Fruit fly (Drosophila melanogaster) whole organism, wandering third instar larva: Measurements from ENCODE around the gene CG31244.
A peak's percentile ranks its signal among the peaks of the same experiment; 100 is the strongest.

Experiments used
- Abd-B ChIP-seq: fragments of >200 bp; optimal IDR thresholded peaks from 2 replicates; lab custom pipeline; 2017; ENCODE audit warnings: missing biosample characterization, missing genetic modification characterization
- CG32264 ChIP-seq: fragments of 200-800 bp; sonication (Bioruptor generic); optimal IDR thresholded peaks from 2 replicates; lab custom pipeline; 2016; ENCODE audit warnings: missing biosample characterization, missing genetic modification characterization
- CG9705 ChIP-seq: fragments of 200-800 bp; sonication (Bioruptor generic); optimal IDR thresholded peaks from 2 replicates; lab custom pipeline; 2018; ENCODE audit warnings: missing biosample characterization, mild to moderate bottlenecking, missing genetic modification characterization
- CrebA ChIP-seq: fragments of 200-800 bp; sonication (Bioruptor generic); optimal IDR thresholded peaks from 2 replicates; lab custom pipeline; 2016; ENCODE audit warnings: missing biosample characterization, mild to moderate bottlenecking, missing genetic modification characterization, borderline replicate concordance
- Dfd ChIP-seq: fragments of >200 bp; optimal IDR thresholded peaks from 2 replicates; lab custom pipeline; 2017; ENCODE audit warnings: missing biosample characterization, missing genetic modification characterization
- Dif ChIP-seq: fragments of 200-275, 200-300 bp; sonication (Bioruptor generic); optimal IDR thresholded peaks from 2 replicates; lab custom pipeline; 2018; ENCODE audit warnings: missing biosample characterization, missing genetic modification characterization; ENCODE audit not compliant: partially characterized antibody
- GATAd ChIP-seq: sonication (Bioruptor generic); optimal IDR thresholded peaks from 2 replicates; lab custom pipeline; 2016; ENCODE audit warnings: missing biosample characterization, missing genetic modification characterization
- HLH106 ChIP-seq: fragments of 200-800 bp; optimal IDR thresholded peaks from 3 replicates; lab custom pipeline; 2019; ENCODE audit warnings: missing biosample characterization, mild to moderate bottlenecking, missing genetic modification characterization, moderate library complexity
- Hnf4 ChIP-seq: fragments of 200-800 bp; sonication (Bioruptor generic); optimal IDR thresholded peaks from 2 replicates; lab custom pipeline; 2016; ENCODE audit warnings: missing biosample characterization, mild to moderate bottlenecking, missing genetic modification characterization
- Hr78 ChIP-seq: fragments of >200 bp; optimal IDR thresholded peaks from 2 replicates; lab custom pipeline; 2017; ENCODE audit warnings: missing biosample characterization, missing genetic modification characterization
- Hr83 ChIP-seq: fragments of 200-300 bp; sonication (Bioruptor generic); optimal IDR thresholded peaks from 2 replicates; lab custom pipeline; 2016; ENCODE audit warnings: missing biosample characterization, mild to moderate bottlenecking, missing genetic modification characterization, moderate library complexity; ENCODE audit not compliant: poor library complexity, severe bottlenecking
- Jra ChIP-seq: sonication (Bioruptor generic); optimal IDR thresholded peaks from 2 replicates; lab custom pipeline; 2016; ENCODE audit warnings: missing biosample characterization, missing genetic modification characterization
- Mio ChIP-seq: sonication (Bioruptor generic); optimal IDR thresholded peaks from 2 replicates; lab custom pipeline; 2016; ENCODE audit warnings: missing biosample characterization, missing genetic modification characterization
- Myc ChIP-seq: fragments of >200 bp; optimal IDR thresholded peaks from 2 replicates; lab custom pipeline; 2017
- N ChIP-seq: fragments of >200 bp; optimal IDR thresholded peaks from 2 replicates; lab custom pipeline; 2018; ENCODE audit warnings: missing biosample characterization, missing external identifiers, missing genetic modification characterization
- OdsH ChIP-seq: fragments of 200-800 bp; sonication (Bioruptor generic); optimal IDR thresholded peaks from 2 replicates; lab custom pipeline; 2016; ENCODE audit warnings: missing biosample characterization, mild to moderate bottlenecking, missing genetic modification characterization
- Rel ChIP-seq, 2 experiments: fragments of 200-800 bp; sonication (Bioruptor generic) in 1 of 2; optimal IDR thresholded peaks; 2 replicates in 1 of 2; 3 replicates in 1 of 2; lab custom pipeline; 2016 to 2019; ENCODE audit warnings: mild to moderate bottlenecking in 2 of 2, missing biosample characterization in 2 of 2, missing genetic modification characterization in 2 of 2, moderate library complexity in 1 of 2
- Sp1 ChIP-seq: fragments of 200-800 bp; sonication (Bioruptor generic); optimal IDR thresholded peaks from 3 replicates; lab custom pipeline; 2019; ENCODE audit warnings: missing biosample characterization, mild to moderate bottlenecking, missing genetic modification characterization, moderate library complexity
- Vsx2 ChIP-seq: fragments of 200-300, 225-300 bp; sonication (Bioruptor generic); optimal IDR thresholded peaks from 2 replicates; lab custom pipeline; 2018; ENCODE audit warnings: missing biosample characterization, missing genetic modification characterization; ENCODE audit not compliant: partially characterized antibody
- br ChIP-seq: fragments of 200-800 bp; sonication (Bioruptor generic); optimal IDR thresholded peaks from 2 replicates; lab custom pipeline; 2016; ENCODE audit warnings: missing biosample characterization, missing genetic modification characterization
- brk ChIP-seq: fragments of 200-800 bp; sonication (Bioruptor generic); optimal IDR thresholded peaks from 2 replicates; lab custom pipeline; 2016; ENCODE audit warnings: missing biosample characterization, mild to moderate bottlenecking, missing genetic modification characterization
- dmrt93B ChIP-seq: fragments of 200-800 bp; sonication (Bioruptor generic); optimal IDR thresholded peaks from 2 replicates; lab custom pipeline; 2018; ENCODE audit warnings: missing biosample characterization, mild to moderate bottlenecking, missing genetic modification characterization
- dsf ChIP-seq: sonication (Bioruptor generic); optimal IDR thresholded peaks from 2 replicates; lab custom pipeline; 2016; ENCODE audit warnings: missing biosample characterization, missing genetic modification characterization, borderline replicate concordance
- ey ChIP-seq: fragments of 200-800 bp; sonication (Bioruptor generic); optimal IDR thresholded peaks from 2 replicates; lab custom pipeline; 2016; ENCODE audit warnings: missing biosample characterization, missing genetic modification characterization
- foxo ChIP-seq, 2 experiments: fragments of 200-800 bp; sonication (Bioruptor generic); optimal IDR thresholded peaks; 2 replicates in 1 of 2; 3 replicates in 1 of 2; lab custom pipeline; 2016 to 2017; ENCODE audit warnings: missing biosample characterization in 2 of 2, missing genetic modification characterization in 2 of 2
- fru ChIP-seq: fragments of 200-800 bp; sonication (Bioruptor generic); optimal IDR thresholded peaks from 3 replicates; lab custom pipeline; 2016; ENCODE audit warnings: missing biosample characterization, mild to moderate bottlenecking, missing genetic modification characterization
- h ChIP-seq: fragments of 200-800 bp; sonication (Bioruptor generic); optimal IDR thresholded peaks from 3 replicates; lab custom pipeline; 2016; ENCODE audit warnings: missing biosample characterization, mild to moderate bottlenecking, missing genetic modification characterization
- jim ChIP-seq: fragments of 175-275, 200-325 bp; sonication (Bioruptor generic); optimal IDR thresholded peaks from 2 replicates; lab custom pipeline; 2016; ENCODE audit warnings: missing biosample characterization, mild to moderate bottlenecking, missing genetic modification characterization
- lola ChIP-seq: fragments of >200 bp; optimal IDR thresholded peaks from 2 replicates; lab custom pipeline; 2017; ENCODE audit warnings: missing biosample characterization, missing genetic modification characterization
- psq ChIP-seq: fragments of 200-800 bp; sonication (Bioruptor generic); optimal IDR thresholded peaks from 3 replicates; lab custom pipeline; 2017; ENCODE audit warnings: missing biosample characterization, mild to moderate bottlenecking, missing genetic modification characterization, moderate library complexity
- rgr ChIP-seq: fragments of 200-800 bp; sonication (Bioruptor generic); optimal IDR thresholded peaks from 3 replicates; lab custom pipeline; 2016; ENCODE audit warnings: missing biosample characterization, mild to moderate bottlenecking, missing genetic modification characterization
- sage ChIP-seq: fragments of 200-800 bp; sonication (Bioruptor generic); optimal IDR thresholded peaks from 2 replicates; lab custom pipeline; 2016; ENCODE audit warnings: missing biosample characterization, mild to moderate bottlenecking, missing genetic modification characterization
- sv ChIP-seq: fragments of 200-800 bp; sonication (Bioruptor generic); optimal IDR thresholded peaks from 3 replicates; lab custom pipeline; 2016; ENCODE audit warnings: missing biosample characterization, missing genetic modification characterization
- tai ChIP-seq: sonication (Bioruptor generic); optimal IDR thresholded peaks from 2 replicates; lab custom pipeline; 2016; ENCODE audit warnings: missing biosample characterization, missing genetic modification characterization
- usp ChIP-seq: fragments of >200 bp; optimal IDR thresholded peaks from 2 replicates; lab custom pipeline; 2017; ENCODE audit warnings: missing biosample characterization, missing genetic modification characterization
- woc ChIP-seq: sonication (Bioruptor generic); optimal IDR thresholded peaks from 2 replicates; lab custom pipeline; 2016; ENCODE audit warnings: missing biosample characterization, mild to moderate bottlenecking, missing genetic modification characterization

CG31244 gene

DNA sequence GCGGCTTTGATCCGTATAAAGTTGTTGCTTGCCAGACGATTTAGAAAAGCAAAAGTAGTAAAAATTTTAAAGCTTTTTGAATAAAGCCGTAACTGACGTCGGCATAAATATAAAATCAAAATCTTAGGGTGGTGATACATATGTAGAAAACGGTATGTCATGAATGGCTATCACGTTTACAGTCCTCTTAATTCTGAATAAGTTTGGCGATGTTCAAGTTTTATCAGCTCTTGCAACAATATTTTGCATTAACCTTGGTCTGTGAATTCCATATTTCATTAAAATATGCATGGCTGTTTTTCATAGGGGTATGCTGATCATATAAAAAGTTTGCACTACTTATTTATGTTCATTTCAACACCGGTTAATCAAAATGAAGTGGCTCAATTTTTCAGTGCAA, 10.2 kb upstream of the CG31244 start, which contains the start of gene CG11626:
CG11626 (plus strand) TSS at position 301 of the 400 bp plus-strand sequence.
- TF ChIP-seq HLH106 (tag; lab: Kevin White, UChicago) (no peak), Sp1 (no peak), Mio (GFP tag; lab: Kevin White, UChicago) (no peak), jim (GFP tag; lab: Kevin White, UChicago) (no peak), ey (GFP tag; lab: Kevin White, UChicago) (no peak), GATAd (GFP tag; lab: Kevin White, UChicago) (no peak), Hr78 (GFP tag; lab: Kevin White, UChicago) (no peak)
- TF ChIP-seq, all 38 proteins: peak for 0

DNA sequence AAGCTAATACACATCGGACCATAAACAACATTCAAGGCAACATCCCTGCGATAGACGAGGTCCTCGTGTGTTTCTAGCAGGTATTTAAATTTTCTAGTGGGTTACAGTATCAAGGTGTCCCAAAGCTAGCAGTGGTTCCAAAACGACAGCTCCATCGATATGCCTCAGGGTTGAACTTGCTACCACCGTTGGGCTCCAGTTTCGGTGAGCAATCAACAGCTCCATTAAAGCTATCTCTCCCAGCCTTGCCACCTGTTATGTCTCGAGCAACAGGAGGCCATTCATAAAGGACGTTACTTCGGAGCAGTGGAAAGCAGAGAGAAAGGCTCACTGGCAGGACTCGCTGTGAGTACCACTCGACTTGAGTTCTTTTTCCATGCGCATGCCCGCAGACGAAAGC, 8.5 kb upstream of the CG31244 start:
- no peak for TF ChIP-seq CrebA (GFP tag; lab: Kevin White, UChicago)
- no peak for TF ChIP-seq Sp1
- TF ChIP-seq Jra = no peak
- no peak for TF ChIP-seq Abd-B (GFP tag; lab: Kevin White, UChicago)
- no peak for TF ChIP-seq fru (GFP tag; lab: Kevin White, UChicago)

DNA sequence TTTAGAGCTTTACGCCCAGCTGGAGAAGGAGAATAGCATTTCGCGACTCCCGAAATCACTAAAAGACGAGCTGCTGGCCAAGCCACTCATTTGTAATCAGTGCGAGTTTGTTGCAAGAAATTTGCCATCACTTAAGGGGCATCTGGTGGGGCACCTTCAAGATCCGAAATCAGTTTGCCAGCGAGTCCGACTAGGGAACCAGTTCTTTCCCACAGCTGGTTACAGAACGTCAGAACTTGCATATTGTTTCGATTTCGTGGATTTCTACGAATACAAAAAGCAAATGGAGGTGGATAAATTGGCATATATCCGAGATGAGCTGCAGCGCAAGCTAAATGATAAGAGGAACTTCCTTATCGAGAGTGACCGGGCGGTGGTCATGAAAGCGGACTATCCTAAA, 5.9 kb upstream of the CG31244 start:
- TF ChIP-seq tai (GFP tag; lab: Kevin White, UChicago) (no peak), CG9705 (GFP tag; lab: Kevin White, UChicago) (no peak), N (no peak)

DNA sequence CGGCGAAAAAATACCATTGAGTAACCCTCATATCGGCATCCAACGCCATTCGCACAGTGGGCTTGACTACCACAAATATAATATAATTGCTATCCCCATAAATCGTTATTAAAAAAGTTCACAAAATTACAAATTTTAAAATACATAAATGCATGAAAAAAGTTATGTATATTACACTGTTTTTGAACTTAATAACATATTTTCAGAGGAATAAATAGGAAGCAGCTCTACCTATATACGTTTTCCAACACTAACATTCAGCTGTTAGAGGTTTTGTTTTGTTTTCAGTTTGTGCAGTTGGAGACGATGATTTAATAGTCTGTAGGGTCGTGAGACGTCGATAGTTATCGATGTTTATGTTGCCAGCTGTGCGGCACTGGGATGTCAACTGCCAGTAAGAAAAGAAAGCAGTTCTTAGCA, 4.7 kb upstream of the CG31244 start, which contains the start of the genes Ino80 and Aptx:
Ino80 (minus strand) TSS at position 58 of the 420 bp plus-strand sequence.
Aptx (plus strand) TSS at position 360 of the 420 bp plus-strand sequence.
- TF ChIP-seq psq (peak; percentile 90), Hr78 (GFP tag; lab: Kevin White, UChicago) (no peak), lola (GFP tag; lab: Kevin White, UChicago) (no peak), Dif (GFP tag; lab: Kevin White, UChicago) (no peak), woc (GFP tag; lab: Kevin White, UChicago) (peak; percentile 90), CG32264 (GFP tag; lab: Kevin White, UChicago) (peak; percentile 83), h (GFP tag; lab: Kevin White, UChicago) (peak; percentile 95), Hr83 (GFP tag; lab: Kevin White, UChicago) (peak; percentile 45), br (GFP tag; lab: Kevin White, UChicago) (peak; percentile 92), Dfd (GFP tag; lab: Kevin White, UChicago) (no peak), foxo (GFP tag; optimal IDR thresholded peaks at IDR 0.05; lab: Kevin White, UChicago) (peak; percentile 63 to 96), jim (GFP tag; lab: Kevin White, UChicago) (peak; percentile 67), sage (peak; percentile 75), ey (GFP tag; lab: Kevin White, UChicago) (peak; percentile 94), CrebA (GFP tag; lab: Kevin White, UChicago) (peak; percentile 18), rgr (peak; percentile 95), fru (GFP tag; lab: Kevin White, UChicago) (peak; percentile 93), Myc (lab: Kevin White, UChicago) (peak; percentile 21), Rel (GFP tag; optimal IDR thresholded peaks at IDR 0.05; lab: Kevin White, UChicago) (no peak), Rel (tag; optimal IDR thresholded peaks at IDR 0.05; lab: Kevin White, UChicago) (no peak), dmrt93B (GFP tag; lab: Kevin White, UChicago) (peak; percentile 91), Sp1 (peak; percentile 86), CG9705 (GFP tag; lab: Kevin White, UChicago) (peak; percentile 85), Jra (peak; percentile 96), Mio (GFP tag; lab: Kevin White, UChicago) (peak; percentile 57), OdsH (GFP tag; lab: Kevin White, UChicago) (peak; percentile 91), GATAd (GFP tag; lab: Kevin White, UChicago) (peak; percentile 87), Vsx2 (GFP tag; lab: Kevin White, UChicago) (no peak), usp (GFP tag; lab: Kevin White, UChicago) (no peak), HLH106 (tag; lab: Kevin White, UChicago) (peak; percentile 93), Hnf4 (peak; percentile 94), sv (GFP tag; lab: Kevin White, UChicago) (peak; percentile 97), brk (GFP tag; lab: Kevin White, UChicago) (peak; percentile 95), dsf (GFP tag; lab: Kevin White, UChicago) (peak; percentile 91), tai (GFP tag; lab: Kevin White, UChicago) (peak; percentile 97)
- TF ChIP-seq, all 38 proteins: peak for 27
